Worm (Caenorhabditis elegans) whole organism, late embryonic: Measurements from ENCODE around the gene cap-2.

Source experiments
- C08G9.2 ChIP-seq: sonication (generic microtip); optimal IDR thresholded peaks from 2 replicates; lab custom pipeline; 2016; ENCODE audit warnings: mild to moderate bottlenecking, missing genetic modification characterization, moderate library complexity, missing compliant biosample characterization
- dmd-4 ChIP-seq: sonication (generic microtip); optimal IDR thresholded peaks from 2 replicates; lab custom pipeline; 2016; ENCODE audit warnings: borderline replicate concordance, missing genetic modification characterization, missing compliant biosample characterization
- pag-3 ChIP-seq: sonication (generic microtip); optimal IDR thresholded peaks from 2 replicates; lab custom pipeline; 2016; ENCODE audit warnings: missing compliant biosample characterization, missing genetic modification characterization, borderline replicate concordance

DNA sequence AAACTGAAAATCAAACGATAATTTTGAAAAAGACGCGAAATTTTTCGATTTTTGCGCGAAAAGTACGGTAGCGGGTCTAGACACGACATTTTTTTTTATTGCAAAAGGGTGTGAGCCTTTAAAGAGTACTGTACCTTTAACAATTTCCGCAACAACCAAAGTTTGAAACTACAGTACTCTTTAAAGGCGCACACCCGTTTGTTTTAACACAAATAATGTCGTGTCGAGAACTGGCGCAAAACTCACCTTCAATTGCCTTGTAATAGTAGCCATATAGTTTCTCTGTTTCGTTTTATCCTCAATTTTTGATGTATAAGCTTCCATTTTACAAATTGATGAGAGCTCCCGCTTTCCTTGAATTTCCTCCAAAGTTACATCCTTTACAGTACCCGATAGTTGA lies 16.3 kb downstream of the cap-2 start:
- TF ChIP-seq C08G9.2 (tag; lab: Kevin White, UChicago) (no peak), pag-3 (tag; lab: Kevin White, UChicago) (no peak), dmd-4 (tag; lab: Kevin White, UChicago) (no peak)
